Worm (Caenorhabditis elegans) whole organism, late embryonic: ENCODE measurements around the gene ZK1098.2.

ENCODE experiments used
- C08G9.2 ChIP-seq: sonication (generic microtip); optimal IDR thresholded peaks from 2 replicates; lab custom pipeline; 2016; ENCODE audit warnings: mild to moderate bottlenecking, missing genetic modification characterization, moderate library complexity, missing compliant biosample characterization
- F13H6.1 ChIP-seq: sonication (generic microtip); optimal IDR thresholded peaks from 2 replicates; lab custom pipeline; 2016; ENCODE audit warnings: missing genetic modification characterization, missing compliant biosample characterization
- T23F11.4 ChIP-seq: fragments of 200-800 bp; sonication (Bioruptor generic); optimal IDR thresholded peaks from 2 replicates; lab custom pipeline; 2018; ENCODE audit warnings: mild to moderate bottlenecking, missing genetic modification characterization, missing compliant biosample characterization
- ahr-1 ChIP-seq: sonication (generic microtip); optimal IDR thresholded peaks from 2 replicates; lab custom pipeline; 2016; ENCODE audit warnings: missing genetic modification characterization, missing compliant biosample characterization
- ama-1 ChIP-seq: fragments of 150-350 bp; optimal IDR thresholded peaks from 2 replicates; lab custom pipeline; 2014
- ceh-14 ChIP-seq: sonication (generic microtip); optimal IDR thresholded peaks from 2 replicates; lab custom pipeline; 2016; ENCODE audit warnings: missing genotype, missing genetic modification characterization, missing compliant biosample characterization
- ceh-22 ChIP-seq: sonication (generic microtip); optimal IDR thresholded peaks from 2 replicates; lab custom pipeline; 2017; ENCODE audit warnings: missing biosample characterization, missing genetic modification characterization
- ceh-24 ChIP-seq: sonication (generic microtip); optimal IDR thresholded peaks from 2 replicates; lab custom pipeline; 2016; ENCODE audit warnings: mild to moderate bottlenecking, missing genetic modification characterization, missing compliant biosample characterization
- ceh-34 ChIP-seq: sonication (generic microtip); optimal IDR thresholded peaks from 2 replicates; lab custom pipeline; 2016; ENCODE audit warnings: mild to moderate bottlenecking, missing genetic modification characterization, missing compliant biosample characterization
- ceh-48 ChIP-seq: sonication (generic microtip); optimal IDR thresholded peaks from 2 replicates; lab custom pipeline; 2016; ENCODE audit warnings: missing genetic modification characterization, inconsistent platforms, missing compliant biosample characterization
- che-1 ChIP-seq: sonication (generic microtip); optimal IDR thresholded peaks from 2 replicates; lab custom pipeline; 2016; ENCODE audit warnings: mild to moderate bottlenecking, missing genetic modification characterization, missing compliant biosample characterization
- dve-1 ChIP-seq: sonication (generic microtip); optimal IDR thresholded peaks from 2 replicates; lab custom pipeline; 2017; ENCODE audit warnings: antibody characterized with exemption, mild to moderate bottlenecking, missing genetic modification characterization, missing compliant biosample characterization
- elt-2 ChIP-seq: sonication (generic microtip); optimal IDR thresholded peaks from 2 replicates; lab custom pipeline; 2016; ENCODE audit warnings: missing genetic modification reagents, missing genetic modification characterization, missing compliant biosample characterization
- fax-1 ChIP-seq: sonication (generic microtip); optimal IDR thresholded peaks from 2 replicates; lab custom pipeline; 2016; ENCODE audit warnings: missing genotype, missing genetic modification characterization, missing compliant biosample characterization
- fkh-6 ChIP-seq: sonication (generic microtip); optimal IDR thresholded peaks from 2 replicates; lab custom pipeline; 2016; ENCODE audit warnings: missing genetic modification characterization, missing compliant biosample characterization
- hlh-13 ChIP-seq: fragments of 200-800 bp; sonication (Bioruptor generic); optimal IDR thresholded peaks from 2 replicates; lab custom pipeline; 2018; ENCODE audit warnings: mild to moderate bottlenecking, missing genetic modification characterization, missing compliant biosample characterization
- hlh-15 ChIP-seq: sonication (generic microtip); optimal IDR thresholded peaks from 2 replicates; lab custom pipeline; 2016; ENCODE audit warnings: missing genetic modification characterization, missing compliant biosample characterization
- hlh-30 ChIP-seq: sonication (generic microtip); optimal IDR thresholded peaks from 2 replicates; lab custom pipeline; 2017; ENCODE audit warnings: antibody characterized with exemption, missing genetic modification characterization, missing compliant biosample characterization; ENCODE audit not compliant: insufficient read depth
- hlh-8 ChIP-seq: sonication (generic microtip); optimal IDR thresholded peaks from 2 replicates; lab custom pipeline; 2016; ENCODE audit warnings: missing genotype, missing genetic modification characterization, missing compliant biosample characterization
- lim-6 ChIP-seq: sonication (generic microtip); optimal IDR thresholded peaks from 2 replicates; lab custom pipeline; 2016; ENCODE audit warnings: missing genetic modification characterization, missing compliant biosample characterization
- lin-11 ChIP-seq: fragments of 200-800 bp; sonication (Bioruptor generic); optimal IDR thresholded peaks from 2 replicates; lab custom pipeline; 2018; ENCODE audit warnings: mild to moderate bottlenecking, missing genetic modification characterization, missing compliant biosample characterization
- mec-3 ChIP-seq: sonication (generic microtip); optimal IDR thresholded peaks from 2 replicates; lab custom pipeline; 2016; ENCODE audit warnings: borderline replicate concordance, missing genetic modification characterization, missing compliant biosample characterization
- nfya-1 ChIP-seq: sonication (generic microtip); optimal IDR thresholded peaks from 2 replicates; lab custom pipeline; 2017; ENCODE audit warnings: missing genetic modification characterization, mild to moderate bottlenecking, missing compliant biosample characterization, antibody characterized with exemption, moderate library complexity
- pag-3 ChIP-seq: sonication (generic microtip); optimal IDR thresholded peaks from 2 replicates; lab custom pipeline; 2016; ENCODE audit warnings: missing compliant biosample characterization, missing genetic modification characterization, borderline replicate concordance
- pat-9 ChIP-seq: fragments of 200-800 bp; sonication (Bioruptor generic); optimal IDR thresholded peaks from 2 replicates; lab custom pipeline; 2018; ENCODE audit warnings: mild to moderate bottlenecking, missing genetic modification characterization, moderate library complexity, missing compliant biosample characterization
- pax-1 ChIP-seq: fragments of 150-350 bp; optimal IDR thresholded peaks from 2 replicates; lab custom pipeline; 2014; ENCODE audit warnings: missing biosample characterization, missing genetic modification characterization
- ref-2 ChIP-seq: sonication (generic microtip); optimal IDR thresholded peaks from 2 replicates; lab custom pipeline; 2016; ENCODE audit warnings: missing genetic modification characterization, missing compliant biosample characterization
- sdc-2 ChIP-seq: sonication (generic microtip); optimal IDR thresholded peaks from 2 replicates; lab custom pipeline; 2016; ENCODE audit warnings: missing genotype, missing genetic modification characterization, missing compliant biosample characterization
- sox-4 ChIP-seq: sonication (generic microtip); optimal IDR thresholded peaks from 2 replicates; lab custom pipeline; 2017; ENCODE audit warnings: mild to moderate bottlenecking, missing genetic modification characterization, inconsistent platforms, missing compliant biosample characterization
- unc-3 ChIP-seq, 2 experiments: fragments of 200-800 bp in 1 of 2; sonication (Bioruptor generic) in 1 of 2; sonication (generic microtip) in 1 of 2; conservative IDR thresholded peaks in 1 of 2; optimal IDR thresholded peaks in 1 of 2; 2 replicates each; pipeline versions ENCODE4 v1.3.6 to Lab custom; 2016 to 2022; ENCODE audit warnings: missing compliant biosample characterization in 2 of 2, missing genetic modification characterization in 2 of 2, missing genetic modification reagents in 1 of 2
- unc-42 ChIP-seq: sonication (generic microtip); optimal IDR thresholded peaks from 2 replicates; lab custom pipeline; 2016; ENCODE audit warnings: missing genotype, missing genetic modification characterization, missing compliant biosample characterization
- unc-55 ChIP-seq: sonication (generic microtip); optimal IDR thresholded peaks from 2 replicates; lab custom pipeline; 2017; ENCODE audit warnings: missing biosample characterization, missing genetic modification reagents, missing genetic modification characterization
- zip-5 ChIP-seq: sonication (generic microtip); optimal IDR thresholded peaks from 2 replicates; lab custom pipeline; 2016; ENCODE audit warnings: missing genetic modification characterization, missing compliant biosample characterization

ZK1098.2 gene

ce11 chrIII:9504347-9504746 is 24.6 kb upstream of the ZK1098.2 start:
- TF ChIP-seq pat-9 (tag; lab: Kevin White, UChicago) = no peak
- TF ChIP-seq ceh-22 (tag; lab: Kevin White, UChicago) = no peak
- no peak for TF ChIP-seq hlh-15
- TF ChIP-seq C08G9.2 = no peak
- no peak for TF ChIP-seq hlh-13 (GFP tag; lab: Kevin White, UChicago)
- no peak for TF ChIP-seq zip-5 (tag; lab: Kevin White, UChicago)
- TF ChIP-seq hlh-30 (tag; lab: Kevin White, UChicago) = no peak
- no peak for TF ChIP-seq sdc-2 (tag; lab: Kevin White, UChicago)
- no peak for TF ChIP-seq fkh-6 (tag; lab: Kevin White, UChicago)
- no peak for TF ChIP-seq T23F11.4 (GFP tag; lab: Kevin White, UChicago)
- TF ChIP-seq ceh-48 = no peak
- no peak for TF ChIP-seq dve-1 (tag; lab: Kevin White, UChicago)
- TF ChIP-seq hlh-8 (tag; lab: Kevin White, UChicago) = no peak
- TF ChIP-seq mec-3 (tag; lab: Kevin White, UChicago) = no peak
- no peak for TF ChIP-seq ama-1 (lab: Kevin White, UChicago)

DNA sequence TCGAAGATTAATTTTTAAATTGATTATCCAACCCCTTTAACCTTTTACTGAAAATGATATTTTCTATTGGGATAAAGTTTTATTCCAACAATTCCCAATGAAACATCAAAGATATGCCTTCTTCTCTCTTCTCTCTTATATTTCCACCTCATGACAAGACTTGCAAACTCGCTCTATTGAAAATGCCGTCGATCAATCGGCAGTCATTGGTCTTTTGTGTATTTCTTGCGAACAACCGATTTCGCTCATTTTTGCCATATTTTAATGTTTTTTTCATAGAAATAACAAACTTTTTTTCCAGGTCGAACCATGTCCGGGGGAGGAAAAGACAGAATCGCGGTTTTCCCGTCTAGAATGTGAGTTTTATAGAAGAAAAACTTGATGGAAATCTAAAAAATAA is 21.2 kb upstream of the ZK1098.2 start, which contains the start of gene vha-14:
vha-14 (plus strand) TSS at position 302 of the 400 bp plus-strand sequence.
- no peak for TF ChIP-seq elt-2 (tag; lab: Kevin White, UChicago)
- TF ChIP-seq nfya-1 = peak; percentile 40
- TF ChIP-seq pax-1 (tag; lab: Kevin White, UChicago) = no peak
- TF ChIP-seq hlh-30 (tag; lab: Kevin White, UChicago) = peak; percentile 79

- peak; percentile 81 for TF ChIP-seq unc-42 (tag; lab: Kevin White, UChicago)
- no peak for TF ChIP-seq hlh-15
- no peak for TF ChIP-seq pag-3 (tag; lab: Kevin White, UChicago)
- peak; percentile 11 for TF ChIP-seq ceh-34 (tag; lab: Kevin White, UChicago)
These were observed 19.1 kb upstream of the ZK1098.2 start for ce11 chrIII:9509764-9510370.

DNA sequence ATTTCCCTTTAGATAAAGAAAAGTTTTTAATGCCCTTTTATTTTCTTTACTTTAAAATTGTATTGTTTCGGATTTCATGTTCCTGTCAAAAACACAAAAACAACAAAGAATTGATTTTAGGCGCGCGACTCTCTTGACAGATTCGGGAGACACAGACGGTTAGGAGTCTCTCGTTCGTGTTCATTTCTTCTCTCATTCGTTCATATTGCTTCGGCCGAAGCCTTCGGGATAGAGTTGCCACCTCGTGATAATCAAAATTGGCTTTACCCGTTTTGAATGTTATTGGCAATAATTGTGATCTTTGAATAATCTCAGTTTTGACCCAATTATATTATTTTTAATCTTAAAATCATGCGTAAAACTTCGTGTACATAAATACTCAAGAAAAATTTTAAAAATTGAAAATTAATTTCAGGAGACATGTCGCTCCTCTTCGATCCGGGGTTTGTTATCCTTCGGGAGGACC is 17.9 kb upstream of the ZK1098.2 start, which contains the start of gene F55H2.5:
F55H2.5 (plus strand) TSS at position 416 of the 466 bp plus-strand sequence.
- no peak for TF ChIP-seq ref-2 (tag; lab: Kevin White, UChicago)
- TF ChIP-seq pag-3 (tag; lab: Kevin White, UChicago) = no peak
- no peak for TF ChIP-seq ceh-24 (tag; lab: Kevin White, UChicago)
- TF ChIP-seq unc-55 = no peak
- no peak for TF ChIP-seq fax-1 (tag; lab: Kevin White, UChicago)
- TF ChIP-seq sdc-2 (tag; lab: Kevin White, UChicago) = no peak
- no peak for TF ChIP-seq lim-6 (tag; lab: Kevin White, UChicago)
- TF ChIP-seq unc-3 (GFP tag; conservative IDR thresholded peaks at IDR 0.05; lab: Robert Waterston, UW) = no peak
- TF ChIP-seq unc-3 (tag; optimal IDR thresholded peaks at IDR 0.05; lab: Kevin White, UChicago) = no peak
- no peak for TF ChIP-seq ceh-22 (tag; lab: Kevin White, UChicago)
- no peak for TF ChIP-seq ahr-1
- no peak for TF ChIP-seq lin-11 (tag; lab: Kevin White, UChicago)
- no peak for TF ChIP-seq che-1 (tag; lab: Kevin White, UChicago)
- no peak for TF ChIP-seq hlh-8 (tag; lab: Kevin White, UChicago)
- no peak for TF ChIP-seq sox-4 (tag; lab: Kevin White, UChicago)
- TF ChIP-seq ceh-14 (tag; lab: Kevin White, UChicago) = no peak

- TF ChIP-seq ceh-48 (no peak), F13H6.1 (tag; lab: Kevin White, UChicago) (no peak), lin-11 (tag; lab: Kevin White, UChicago) (no peak), unc-42 (tag; lab: Kevin White, UChicago) (no peak), T23F11.4 (GFP tag; lab: Kevin White, UChicago) (no peak), hlh-30 (tag; lab: Kevin White, UChicago) (no peak), dve-1 (tag; lab: Kevin White, UChicago) (no peak)
These were observed 17.3 kb upstream of the ZK1098.2 start for ce11 chrIII:9511660-9512059.
